Worm (Caenorhabditis elegans) whole organism, L4/young adult: ENCODE results near the gene srg-23.

Experiments
- W03F9.2 ChIP-seq: fragments of 150-350 bp; optimal IDR thresholded peaks from 2 replicates; lab custom pipeline; 2014; ENCODE audit warnings: missing biosample characterization, missing genetic modification characterization
- dao-5 ChIP-seq: sonication (generic microtip); optimal IDR thresholded peaks from 2 replicates; lab custom pipeline; 2016; ENCODE audit warnings: missing genotype, missing genetic modification characterization, moderate library complexity, missing compliant biosample characterization
- him-1 ChIP-seq: sonication (generic microtip); optimal IDR thresholded peaks from 2 replicates; lab custom pipeline; 2016; ENCODE audit warnings: missing genotype, missing genetic modification reagents, missing genetic modification characterization, missing compliant biosample characterization

DNA sequence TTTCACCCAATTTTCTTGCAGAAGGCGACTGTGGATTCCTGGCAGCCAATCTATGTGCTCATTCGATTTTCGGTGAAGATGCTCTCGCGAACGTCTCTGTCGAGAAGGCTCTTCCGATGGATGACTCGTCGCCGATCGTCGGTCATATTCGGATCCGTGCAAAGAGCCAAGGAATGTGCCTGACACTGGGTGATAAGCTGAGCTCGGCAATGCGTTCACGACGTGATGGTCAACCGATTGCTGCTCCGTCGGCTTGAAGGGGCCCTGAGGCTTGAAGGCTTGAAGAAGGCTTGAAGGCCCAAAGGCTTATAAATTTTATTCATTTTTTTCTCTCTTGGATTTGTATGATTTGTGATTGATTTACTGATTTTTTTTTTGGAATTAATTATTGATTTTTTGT lies 8.8 kb downstream of the srg-23 start:
- no peak for TF ChIP-seq him-1
- no peak for TF ChIP-seq W03F9.2 (tag; lab: Kevin White, UChicago)
- no peak for TF ChIP-seq dao-5 (tag; lab: Kevin White, UChicago)
